Worm (Caenorhabditis elegans): ENCODE measurements around the gene soc-1.
A peak's percentile ranks its signal among the peaks of the same experiment; 100 is the strongest.

Gene soc-1

ce11 chrV:4681670-4682069 lies 38.9 kb downstream of the soc-1 start, which contains the start of gene K03B4.4:
Gene K03B4.4, plus strand, starts transcription at chrV:4681970.
- TF ChIP-seq him-1 (tag; optimal IDR thresholded peaks at IDR 0.05) = no peak
- TF ChIP-seq dao-5 (tag; optimal IDR thresholded peaks at IDR 0.05) = no peak
- no peak for TF ChIP-seq W03F9.2 (tag; optimal IDR thresholded peaks at IDR 0.05)

- no peak for TF ChIP-seq him-1 (tag; optimal IDR thresholded peaks at IDR 0.05)
- TF ChIP-seq W03F9.2 (tag; optimal IDR thresholded peaks at IDR 0.05) = no peak
- no peak for TF ChIP-seq dao-5 (tag; optimal IDR thresholded peaks at IDR 0.05)
Measured at ce11 chrV:4684137-4684536, 41.4 kb downstream of the soc-1 start.

- TF ChIP-seq dao-5 (tag; optimal IDR thresholded peaks at IDR 0.05) = no peak
- TF ChIP-seq W03F9.2 (tag; optimal IDR thresholded peaks at IDR 0.05) = peak; percentile 54
Measured at ce11 chrV:4686680-4687470, 44.1 kb downstream of the soc-1 start, which contains the start of gene taf-10. Gene taf-10, plus strand, starts transcription at chrV:4687103.

ce11 chrV:4687944-4688505 lies 45.3 kb downstream of the soc-1 start, which contains the start of gene K03B4.2:
Gene K03B4.2, plus strand, starts transcription at chrV:4687994.
- TF ChIP-seq him-1 (tag; optimal IDR thresholded peaks at IDR 0.05) = no peak
- TF ChIP-seq W03F9.2 (tag; optimal IDR thresholded peaks at IDR 0.05) = no peak
- no peak for TF ChIP-seq dao-5 (tag; optimal IDR thresholded peaks at IDR 0.05)

ce11 chrV:4689234-4689633 lies 46.5 kb downstream of the soc-1 start, which contains the start of gene K03B4.1:
Gene K03B4.1, plus strand, starts transcription at chrV:4689330.
- TF ChIP-seq him-1 (tag; optimal IDR thresholded peaks at IDR 0.05) (no peak), W03F9.2 (tag; optimal IDR thresholded peaks at IDR 0.05) (no peak), dao-5 (tag; optimal IDR thresholded peaks at IDR 0.05) (no peak)

ce11 chrV:4691657-4692056 lies 48.9 kb downstream of the soc-1 start:
- TF ChIP-seq dao-5 (tag; optimal IDR thresholded peaks at IDR 0.05) = no peak
- no peak for TF ChIP-seq him-1 (tag; optimal IDR thresholded peaks at IDR 0.05)
- TF ChIP-seq W03F9.2 (tag; optimal IDR thresholded peaks at IDR 0.05) = no peak

ce11 chrV:4692382-4693281 lies 49.9 kb downstream of the soc-1 start, which contains the start of gene cpg-8:
Gene cpg-8, minus strand, starts transcription at chrV:4692432.
- TF ChIP-seq dao-5 (tag; optimal IDR thresholded peaks at IDR 0.05) (no peak), him-1 (tag; optimal IDR thresholded peaks at IDR 0.05) (no peak), W03F9.2 (tag; optimal IDR thresholded peaks at IDR 0.05) (no peak)

ce11 chrV:4693282-4693588 lies 50.5 kb downstream of the soc-1 start:
- TF ChIP-seq W03F9.2 (tag; optimal IDR thresholded peaks at IDR 0.05) (no peak), dao-5 (tag; optimal IDR thresholded peaks at IDR 0.05) (no peak), him-1 (tag; optimal IDR thresholded peaks at IDR 0.05) (no peak)

- TF ChIP-seq W03F9.2 (tag; optimal IDR thresholded peaks at IDR 0.05) (no peak), dao-5 (tag; optimal IDR thresholded peaks at IDR 0.05) (no peak), him-1 (tag; optimal IDR thresholded peaks at IDR 0.05) (no peak)
Measured at ce11 chrV:4694466-4695092, 51.8 kb downstream of the soc-1 start.

Measured in whole organism, L4/young adult.